Worm (Caenorhabditis elegans): Measurements from ENCODE around the gene F58B4.2.
A peak's percentile ranks its signal among the peaks of the same experiment; 100 is the strongest.

F58B4.2 gene

ce11 chrV:10965501-10965900, 47.2 kb upstream of the F58B4.2 start, which contains the start of the genes ctf-4 and eef-1G:
Gene ctf-4, minus strand, starts transcription at chrV:10965539.
Gene eef-1G, plus strand, starts transcription at chrV:10965719.
- TF ChIP-seq attf-5 (GFP tag; optimal IDR thresholded peaks at IDR 0.05) (peak; percentile 97), ekl-4 (GFP tag; IDR thresholded peaks at IDR 0.05) (peak; percentile 93), F57A8.1 (GFP tag; optimal IDR thresholded peaks at IDR 0.05) (no peak), lin-54 (GFP tag; optimal IDR thresholded peaks at IDR 0.05) (peak; percentile 95), madf-3 (GFP tag; IDR thresholded peaks at IDR 0.05) (peak; percentile 90), F39B2.1 (GFP tag; IDR thresholded peaks at IDR 0.05) (no peak), egl-18 (GFP tag; IDR thresholded peaks at IDR 0.05) (0 out of 2 replicates have a peak, but pooled peaks have one; percentile 52), F37B4.10 (GFP tag; IDR thresholded peaks at IDR 0.05) (no peak), C17E4.6 (GFP tag; IDR thresholded peaks at IDR 0.05) (peak; percentile 54; the same call in 1 of the 2 replicates), cebp-1 (GFP tag; IDR thresholded peaks at IDR 0.05) (peak; percentile 61; the same call in 1 of the 2 replicates), cebp-1 (tag; optimal IDR thresholded peaks at IDR 0.05) (peak; percentile 88), lsl-1 (GFP tag; optimal IDR thresholded peaks at IDR 0.05) (peak; percentile 75), nfya-2 (GFP tag; IDR thresholded peaks at IDR 0.05) (no peak), xnd-1 (tag; optimal IDR thresholded peaks at IDR 0.05) (peak; percentile 8), ceh-79 (tag; optimal IDR thresholded peaks at IDR 0.05) (no peak), hrde-1 (tag; optimal IDR thresholded peaks at IDR 0.05; ENCODE audit: borderline replicate concordance) (no peak), efl-1 (GFP tag; optimal IDR thresholded peaks at IDR 0.05) (peak; percentile 90), Y95B8A.8 (GFP tag; IDR thresholded peaks at IDR 0.05) (peak; percentile 83; the same call in 1 of the 2 replicates), F57C9.4 (tag; optimal IDR thresholded peaks at IDR 0.05) (no peak), ztf-25 (GFP tag; IDR thresholded peaks at IDR 0.05) (no peak), nhr-27 (tag; optimal IDR thresholded peaks at IDR 0.05) (no peak), hlh-26 (GFP tag; conservative IDR thresholded peaks at IDR 0.05) (no peak), egl-44 (GFP tag; IDR thresholded peaks at IDR 0.05) (peak; percentile 80; the same call in 1 of the 2 replicates), madf-6 (GFP tag; IDR thresholded peaks at IDR 0.05) (peak; percentile 91), F10E7.11 (tag; optimal IDR thresholded peaks at IDR 0.05) (no peak), unc-62 (GFP tag; optimal IDR thresholded peaks at IDR 0.05) (peak; percentile 40), mxl-1 (tag; optimal IDR thresholded peaks at IDR 0.05) (no peak), B0019.2 (GFP tag; conservative IDR thresholded peaks at IDR 0.05) (peak; percentile 57), tlf-1 (GFP tag; optimal IDR thresholded peaks at IDR 0.05) (peak; percentile 93), F22D6.2 (tag; optimal IDR thresholded peaks at IDR 0.05) (peak; percentile 70), Y53G8AR.9 (GFP tag; conservative IDR thresholded peaks at IDR 0.05) (peak; percentile 95), let-607 (tag; optimal IDR thresholded peaks at IDR 0.05) (peak; percentile 91 to 94), nhr-179 (tag; optimal IDR thresholded peaks at IDR 0.05) (no peak), F49E8.2 (tag; optimal IDR thresholded peaks at IDR 0.05; ENCODE audit: insufficient read depth) (peak; percentile 51), him-1 (tag; optimal IDR thresholded peaks at IDR 0.05) (peak; percentile 8), dpl-1 (GFP tag; optimal IDR thresholded peaks at IDR 0.05) (peak; percentile 89), nhr-90 (tag; optimal IDR thresholded peaks at IDR 0.05) (peak; percentile 52), F33H1.4 (GFP tag; IDR thresholded peaks at IDR 0.05) (peak; percentile 74), nhr-80 (tag; optimal IDR thresholded peaks at IDR 0.05) (peak; percentile 97), nfya-1 (tag; optimal IDR thresholded peaks at IDR 0.05; ENCODE audit: borderline replicate concordance, insufficient read depth) (no peak), athp-1 (tag; optimal IDR thresholded peaks at IDR 0.05) (peak; percentile 79), Y56A3A.18 (GFP tag; IDR thresholded peaks at IDR 0.05) (0 out of 2 replicates have a peak, but pooled peaks have one; percentile 21), repo-1 (tag; optimal IDR thresholded peaks at IDR 0.05) (peak; percentile 75), lin-40 (tag; optimal IDR thresholded peaks at IDR 0.05) (peak; percentile 94), ztf-22 (GFP tag; optimal IDR thresholded peaks at IDR 0.05) (no peak), cebp-2 (GFP tag; IDR thresholded peaks at IDR 0.05) (0 out of 2 replicates have a peak, but pooled peaks have one; percentile 62), attf-6 (GFP tag; IDR thresholded peaks at IDR 0.05) (no peak), F52B5.7 (tag; optimal IDR thresholded peaks at IDR 0.05) (no peak), B0261.1 (tag; optimal IDR thresholded peaks at IDR 0.05) (no peak)
